Worm (Caenorhabditis elegans) whole organism, L1 larva: ENCODE results near the gene srh-39.

Experiments used
- C16A3.4 ChIP-seq: fragments of 150-350 bp; optimal IDR thresholded peaks from 2 replicates; lab custom pipeline; 2014; ENCODE audit warnings: missing biosample characterization, missing genetic modification characterization
- F16B12.6 ChIP-seq: fragments of 150-350 bp; optimal IDR thresholded peaks from 2 replicates; lab custom pipeline; 2014; ENCODE audit warnings: missing biosample characterization, missing genetic modification characterization
- Y116A8C.19 ChIP-seq: sonication (generic microtip); optimal IDR thresholded peaks from 2 replicates; lab custom pipeline; 2016; ENCODE audit warnings: missing compliant biosample characterization, missing genetic modification characterization, borderline replicate concordance
- aha-1 ChIP-seq: fragments of 150-350 bp; optimal IDR thresholded peaks from 2 replicates; lab custom pipeline; 2014; ENCODE audit warnings: missing biosample characterization, missing genetic modification characterization
- alr-1 ChIP-seq: fragments of 200-800 bp; sonication (Bioruptor generic); optimal IDR thresholded peaks from 2 replicates; lab custom pipeline; 2018; ENCODE audit warnings: borderline replicate concordance, mild to moderate bottlenecking, missing genetic modification characterization, missing compliant biosample characterization
- aly-2 ChIP-seq: fragments of 150-350 bp; optimal IDR thresholded peaks from 2 replicates; lab custom pipeline; 2014; ENCODE audit warnings: missing biosample characterization, missing genetic modification characterization
- ama-1 ChIP-seq: fragments of 150-350 bp; optimal IDR thresholded peaks from 2 replicates; lab custom pipeline; 2014
- blmp-1 ChIP-seq: fragments of 150-350 bp; optimal IDR thresholded peaks from 2 replicates; lab custom pipeline; 2014; ENCODE audit warnings: missing biosample characterization, missing genetic modification characterization
- ceh-63 ChIP-seq: fragments of 200-800 bp; sonication (Bioruptor generic); optimal IDR thresholded peaks from 2 replicates; lab custom pipeline; 2018; ENCODE audit warnings: mild to moderate bottlenecking, missing genetic modification characterization, missing compliant biosample characterization
- ceh-82 ChIP-seq, 3 experiments: fragments of 150-350 bp in 1 of 3; sonication (generic microtip) in 2 of 3; optimal IDR thresholded peaks; 2 replicates each; lab custom pipeline; 2014 to 2017; ENCODE audit warnings: missing biosample characterization in 3 of 3, missing genetic modification characterization in 3 of 3
- ceh-88 ChIP-seq: fragments of 200-800 bp; sonication (Bioruptor generic); IDR thresholded peaks from 2 replicates; pipeline ENCODE4 v1.3.6; 2022; ENCODE audit warnings: missing genetic modification characterization, missing compliant biosample characterization
- ceh-90 ChIP-seq: sonication (generic microtip); optimal IDR thresholded peaks from 2 replicates; lab custom pipeline; 2016; ENCODE audit warnings: missing genetic modification characterization, missing compliant biosample characterization
- ces-1 ChIP-seq: fragments of 150-350 bp; optimal IDR thresholded peaks from 2 replicates; lab custom pipeline; 2014; ENCODE audit warnings: missing biosample characterization, missing genetic modification reagents, missing genetic modification characterization
- dpl-1 ChIP-seq, 3 experiments: fragments of 150-350 bp in 2 of 3; sonication (generic microtip) in 1 of 3; optimal IDR thresholded peaks; 2 replicates each; lab custom pipeline; 2014 to 2017; ENCODE audit warnings: missing biosample characterization in 3 of 3, missing genetic modification characterization in 3 of 3, missing genetic modification reagents in 3 of 3
- dsc-1 ChIP-seq: sonication (generic microtip); optimal IDR thresholded peaks from 2 replicates; lab custom pipeline; 2016; ENCODE audit warnings: mild to moderate bottlenecking, missing genetic modification characterization, missing compliant biosample characterization
- efl-1 ChIP-seq, 4 experiments: fragments of 150-350 bp; optimal IDR thresholded peaks in 3 of 4; peaks in 1 of 4; 1 replicate in 1 of 4; 2 replicates in 3 of 4; lab custom pipeline; 2014; ENCODE audit warnings: missing biosample characterization in 2 of 4, missing genetic modification characterization in 2 of 4, missing genetic modification reagents in 2 of 4
- egl-13 ChIP-seq: sonication (generic microtip); optimal IDR thresholded peaks from 2 replicates; lab custom pipeline; 2016; ENCODE audit warnings: missing genotype, missing genetic modification reagents, missing genetic modification characterization, missing compliant biosample characterization
- elt-3 ChIP-seq, 6 experiments: fragments of 150-350 bp in 1 of 6; sonication (generic microtip); optimal IDR thresholded peaks; 2 replicates each; lab custom pipeline; 2017 to 2018; ENCODE audit warnings: missing biosample characterization in 6 of 6, missing genetic modification characterization in 6 of 6, inconsistent platforms in 1 of 6
- ets-5 ChIP-seq: fragments of 200-800 bp; sonication (Bioruptor generic); IDR thresholded peaks from 2 replicates; pipeline ENCODE4 v1.3.6; 2022; ENCODE audit warnings: missing genetic modification characterization, missing compliant biosample characterization
- fkh-10 ChIP-seq: sonication (generic microtip); optimal IDR thresholded peaks from 2 replicates; lab custom pipeline; 2017; ENCODE audit warnings: missing biosample characterization, missing genetic modification reagents, missing genetic modification characterization
- fkh-8 ChIP-seq: sonication (generic microtip); optimal IDR thresholded peaks from 2 replicates; lab custom pipeline; 2016; ENCODE audit warnings: mild to moderate bottlenecking, missing genetic modification characterization, missing compliant biosample characterization
- grh-1 ChIP-seq: fragments of 200-800 bp; sonication (Bioruptor generic); IDR thresholded peaks from 2 replicates; pipeline ENCODE4 v1.3.6; 2022; ENCODE audit warnings: missing genetic modification reagents, missing genetic modification characterization, missing compliant biosample characterization
- hlh-4 ChIP-seq: sonication (generic microtip); optimal IDR thresholded peaks from 2 replicates; lab custom pipeline; 2016; ENCODE audit warnings: mild to moderate bottlenecking, missing genetic modification characterization, missing compliant biosample characterization
- hpl-2 ChIP-seq: fragments of 150-350 bp; optimal IDR thresholded peaks from 2 replicates; lab custom pipeline; 2014; ENCODE audit warnings: missing biosample characterization, missing genetic modification reagents, missing genetic modification characterization
- lin-13 ChIP-seq: fragments of 150-350 bp; optimal IDR thresholded peaks from 2 replicates; lab custom pipeline; 2014; ENCODE audit warnings: missing biosample characterization, missing genetic modification reagents, missing genetic modification characterization
- lin-14 ChIP-seq: fragments of 200-800 bp; sonication (Bioruptor generic); optimal IDR thresholded peaks from 2 replicates; lab custom pipeline; 2018; ENCODE audit warnings: mild to moderate bottlenecking, missing genetic modification characterization, moderate library complexity, missing compliant biosample characterization
- lin-15B ChIP-seq: fragments of 150-350 bp; sonication (generic microtip); optimal IDR thresholded peaks from 3 replicates; lab custom pipeline; 2014; ENCODE audit warnings: missing biosample characterization, missing genetic modification characterization
- lin-35 ChIP-seq, 2 experiments: fragments of 150-350 bp; optimal IDR thresholded peaks; 2 replicates each; lab custom pipeline; 2014; ENCODE audit warnings: missing biosample characterization in 2 of 2, missing genetic modification characterization in 2 of 2, missing genetic modification reagents in 2 of 2
- mab-9 ChIP-seq: fragments of 200-800 bp; sonication (Bioruptor generic); IDR thresholded peaks from 2 replicates; pipeline ENCODE4 v1.3.6; 2022; ENCODE audit warnings: missing genetic modification reagents, missing genetic modification characterization, missing compliant biosample characterization
- nhr-11 ChIP-seq: fragments of 150-350 bp; optimal IDR thresholded peaks from 2 replicates; lab custom pipeline; 2014; ENCODE audit warnings: missing biosample characterization, missing genetic modification characterization
- nhr-19 ChIP-seq: fragments of 200-800 bp; sonication (Bioruptor generic); conservative IDR thresholded peaks from 2 replicates; pipeline ENCODE4 v1.3.6; 2022; ENCODE audit warnings: missing genetic modification characterization, missing compliant biosample characterization
- nhr-20 ChIP-seq: sonication (generic microtip); optimal IDR thresholded peaks from 2 replicates; lab custom pipeline; 2016; ENCODE audit warnings: mild to moderate bottlenecking, missing genetic modification characterization, missing compliant biosample characterization
- nhr-84 ChIP-seq: sonication (generic microtip); optimal IDR thresholded peaks from 2 replicates; lab custom pipeline; 2017; ENCODE audit warnings: missing biosample characterization, missing genetic modification characterization
- pag-3 ChIP-seq: sonication (generic microtip); optimal IDR thresholded peaks from 2 replicates; lab custom pipeline; 2017; ENCODE audit warnings: missing genetic modification characterization, mild to moderate bottlenecking, missing compliant biosample characterization, antibody characterized with exemption, borderline replicate concordance; ENCODE audit not compliant: insufficient read depth
- rnt-1 ChIP-seq: sonication (generic microtip); optimal IDR thresholded peaks from 2 replicates; lab custom pipeline; 2016; ENCODE audit warnings: mild to moderate bottlenecking, missing genetic modification characterization, moderate library complexity, missing compliant biosample characterization
- snpc-4 ChIP-seq: fragments of 150-350 bp; optimal IDR thresholded peaks from 2 replicates; lab custom pipeline; 2014; ENCODE audit warnings: missing biosample characterization, missing genetic modification characterization
- swsn-7 ChIP-seq: sonication (generic microtip); optimal IDR thresholded peaks from 2 replicates; lab custom pipeline; 2016; ENCODE audit warnings: missing genetic modification characterization, missing compliant biosample characterization
- unc-62 ChIP-seq: fragments of 150-350 bp; optimal IDR thresholded peaks from 2 replicates; lab custom pipeline; 2014; ENCODE audit warnings: missing biosample characterization, missing genetic modification reagents, missing genetic modification characterization
- ztf-11 ChIP-seq, 2 experiments: sonication (generic microtip); optimal IDR thresholded peaks; 2 replicates each; lab custom pipeline; 2016 to 2017; ENCODE audit warnings: missing genetic modification characterization in 2 of 2, missing biosample characterization in 1 of 2, missing compliant biosample characterization in 1 of 2
- ztf-4 ChIP-seq: fragments of 150-350 bp; optimal IDR thresholded peaks from 2 replicates; lab custom pipeline; 2014; ENCODE audit warnings: missing biosample characterization, missing genetic modification characterization

The srh-39 gene

ce11 chrII:7812332-7812731, 47.0 kb upstream of the srh-39 start:
- peak; percentile 7 for TF ChIP-seq ama-1 (lab: Kevin White, UChicago)
- TF ChIP-seq lin-15B (tag; lab: Kevin White, UChicago), result no peak
- no peak for TF ChIP-seq nhr-20 (tag; lab: Kevin White, UChicago)

ce11 chrII:7810869-7811543, 45.6 kb upstream of the srh-39 start, which contains the start of gene cki-1:
Gene cki-1 (plus strand): TSS chrII:7811240.
- TF ChIP-seq ztf-11 (tag; optimal IDR thresholded peaks at IDR 0.05; lab: Kevin White, UChicago) (peak in 1 of 2 experiments; percentile 22), nhr-11 (tag; lab: Kevin White, UChicago) (no peak), rnt-1 (peak; percentile 4)

ce11 chrII:7810162-7810868, 45.0 kb upstream of the srh-39 start:
- TF ChIP-seq nhr-19 (GFP tag; lab: Robert Waterston, UW), result no peak
- TF ChIP-seq efl-1 (optimal IDR thresholded peaks at IDR 0.05; lab: Kevin White, UChicago), result no peak
- peak in 1 of 2 experiments; percentile 50 for TF ChIP-seq efl-1 (GFP tag; optimal IDR thresholded peaks at IDR 0.05 in 1 of 2; lab: Kevin White, UChicago)

ce11 chrII:7809358-7809914, 44.1 kb upstream of the srh-39 start:
- TF ChIP-seq efl-1 (optimal IDR thresholded peaks at IDR 0.05; lab: Kevin White, UChicago) (no peak), efl-1 (GFP tag; optimal IDR thresholded peaks at IDR 0.05 in 1 of 2; lab: Kevin White, UChicago) (peak in 1 of 2 experiments; percentile 38), dsc-1 (tag; lab: Kevin White, UChicago) (no peak), lin-13 (GFP tag; lab: Kevin White, UChicago) (no peak), ceh-82 (tag; optimal IDR thresholded peaks at IDR 0.05; lab: Kevin White, UChicago) (no peak), fkh-10 (GFP tag; lab: Kevin White, UChicago) (no peak), aha-1 (tag; lab: Kevin White, UChicago) (no peak)

- TF ChIP-seq ztf-4 (tag; lab: Kevin White, UChicago) (no peak), pag-3 (tag; lab: Kevin White, UChicago) (no peak), nhr-11 (tag; lab: Kevin White, UChicago) (no peak), ceh-88 (GFP tag; lab: Robert Waterston, UW) (no peak), Y116A8C.19 (tag; lab: Kevin White, UChicago) (no peak), blmp-1 (tag; lab: Kevin White, UChicago) (peak; percentile 57), ceh-90 (no peak), lin-14 (GFP tag; lab: Kevin White, UChicago) (peak; percentile 78), hpl-2 (GFP tag; lab: Kevin White, UChicago) (no peak), lin-35 (GFP tag; optimal IDR thresholded peaks at IDR 0.05; lab: Kevin White, UChicago) (peak in 1 of 2 experiments; percentile 61), lin-15B (tag; lab: Kevin White, UChicago) (no peak), aha-1 (tag; lab: Kevin White, UChicago) (no peak), ama-1 (lab: Kevin White, UChicago) (no peak), ceh-63 (GFP tag; lab: Kevin White, UChicago) (no peak), snpc-4 (tag; lab: Kevin White, UChicago) (no peak), elt-3 (tag; optimal IDR thresholded peaks at IDR 0.05; lab: Kevin White, UChicago) (peak in 1 of 6 experiments; percentile 4), dpl-1 (GFP tag; optimal IDR thresholded peaks at IDR 0.05; lab: Kevin White, UChicago) (no peak), swsn-7 (peak; percentile 40), fkh-8 (tag; lab: Kevin White, UChicago) (no peak), ets-5 (GFP tag; lab: Robert Waterston, UW) (no peak), egl-13 (no peak), hlh-4 (no peak), nhr-84 (tag; lab: Kevin White, UChicago) (no peak), grh-1 (GFP tag; lab: Robert Waterston, UW) (0 out of 2 replicates have a peak, but pooled peaks have one; percentile 6), F16B12.6 (tag; lab: Kevin White, UChicago) (no peak), unc-62 (GFP tag; lab: Kevin White, UChicago) (no peak), mab-9 (GFP tag; lab: Robert Waterston, UW) (no peak), C16A3.4 (no peak), aly-2 (tag; lab: Kevin White, UChicago) (no peak), alr-1 (no peak), ces-1 (GFP tag; lab: Kevin White, UChicago) (no peak)
Observed at ce11 chrII:7808950-7809349, 43.6 kb upstream of the srh-39 start.
